Fruit fly (Drosophila melanogaster) whole organism, embryonic: Measurements from ENCODE around the gene Srg3.

Source experiments
- Antp ChIP-seq: fragments of 200-800 bp; sonication (Bioruptor generic); optimal IDR thresholded peaks from 3 replicates; lab custom pipeline; 2016; ENCODE audit warnings: missing biosample characterization, missing genetic modification characterization
- C15 ChIP-seq: fragments of 200-800 bp; sonication (Bioruptor generic); IDR thresholded peaks from 3 replicates; pipeline ENCODE4 v1.3.6; 2022; ENCODE audit warnings: missing biosample characterization, missing genetic modification characterization
- CG11456 ChIP-seq: fragments of 200-800 bp; sonication (Bioruptor generic); IDR thresholded peaks from 3 replicates; pipeline ENCODE4 v1.3.6; 2022; ENCODE audit warnings: missing biosample characterization, missing genetic modification characterization
- CG11504 ChIP-seq: fragments of 200-800 bp; sonication (Bioruptor generic); optimal IDR thresholded peaks from 3 replicates; lab custom pipeline; 2019; ENCODE audit warnings: missing biosample characterization, mild to moderate bottlenecking, missing genetic modification characterization, moderate library complexity
- CG1233 ChIP-seq: fragments of 200-800 bp; sonication (Bioruptor generic); optimal IDR thresholded peaks from 4 replicates; lab custom pipeline; 2018; ENCODE audit warnings: missing biosample characterization, mild to moderate bottlenecking, missing genetic modification characterization
- CG12769 ChIP-seq: fragments of 200-800 bp; sonication (Bioruptor generic); optimal IDR thresholded peaks from 2 replicates; lab custom pipeline; 2019; ENCODE audit warnings: missing biosample characterization, mild to moderate bottlenecking, missing genetic modification characterization, moderate library complexity
- CG14860 ChIP-seq: fragments of 200-800 bp; sonication (Bioruptor generic); IDR thresholded peaks from 3 replicates; pipeline ENCODE4 v1.3.6; 2022; ENCODE audit warnings: missing biosample characterization, missing genetic modification characterization; ENCODE audit not compliant: partially characterized antibody
- CG14965 ChIP-seq: fragments of 200-800 bp; sonication (Bioruptor generic); optimal IDR thresholded peaks from 2 replicates; lab custom pipeline; 2016; ENCODE audit warnings: missing biosample characterization, missing genetic modification characterization, borderline replicate concordance
- CG1529 ChIP-seq: fragments of 200-800 bp; sonication (Bioruptor generic); optimal IDR thresholded peaks from 3 replicates; lab custom pipeline; 2018; ENCODE audit warnings: missing biosample characterization, missing genetic modification characterization
- CG16815 ChIP-seq: fragments of 200-800 bp; sonication (Bioruptor generic); optimal IDR thresholded peaks from 3 replicates; lab custom pipeline; 2017; ENCODE audit warnings: missing biosample characterization, mild to moderate bottlenecking, missing genetic modification characterization
- CG17385 ChIP-seq: fragments of 200-800 bp; sonication (Bioruptor generic); optimal IDR thresholded peaks from 3 replicates; lab custom pipeline; 2018; ENCODE audit warnings: missing biosample characterization, mild to moderate bottlenecking, missing genetic modification characterization
- CG17829 ChIP-seq: fragments of 200-800 bp; optimal IDR thresholded peaks from 2 replicates; lab custom pipeline; 2019; ENCODE audit warnings: missing biosample characterization, mild to moderate bottlenecking, missing genetic modification characterization, moderate library complexity
- CG34224 ChIP-seq: fragments of 200-800 bp; sonication (Bioruptor generic); IDR thresholded peaks from 3 replicates; pipeline ENCODE4 v1.3.6; 2022; ENCODE audit warnings: missing biosample characterization, missing genetic modification characterization; ENCODE audit not compliant: partially characterized antibody
- CG9609 ChIP-seq: fragments of 200-800 bp; sonication (Bioruptor generic); optimal IDR thresholded peaks from 3 replicates; lab custom pipeline; 2016; ENCODE audit warnings: missing biosample characterization, missing genetic modification characterization
- CHES-1-like ChIP-seq: fragments of 200-800 bp; sonication (Bioruptor generic); optimal IDR thresholded peaks from 2 replicates; lab custom pipeline; 2016; ENCODE audit warnings: missing biosample characterization, missing genetic modification characterization
- CTCF ChIP-seq: fragments of 200-800 bp; sonication (Bioruptor generic); optimal IDR thresholded peaks from 2 replicates; lab custom pipeline; 2017; ENCODE audit warnings: missing biosample characterization, mild to moderate bottlenecking, missing genetic modification characterization, moderate library complexity
- CrebB ChIP-seq: fragments of 200-800 bp; sonication (Bioruptor generic); optimal IDR thresholded peaks from 3 replicates; lab custom pipeline; 2018; ENCODE audit warnings: missing biosample characterization, mild to moderate bottlenecking, missing genetic modification characterization
- Lim3 ChIP-seq: fragments of 200-800 bp; sonication (Bioruptor generic); IDR thresholded peaks from 2 replicates; pipeline ENCODE4 v1.3.6; 2022; ENCODE audit warnings: missing biosample characterization, missing genetic modification characterization
- MESR4 ChIP-seq: fragments of 200-800 bp; sonication (Bioruptor generic); optimal IDR thresholded peaks from 2 replicates; lab custom pipeline; 2018; ENCODE audit warnings: missing biosample characterization, mild to moderate bottlenecking, missing genetic modification characterization, moderate library complexity
- Med ChIP-seq: fragments of 200-800 bp; sonication (Bioruptor generic); peaks from one replicate; lab custom pipeline; 2016; ENCODE audit warnings: missing biosample characterization, missing genetic modification characterization, mild to moderate bottlenecking, inconsistent platforms, moderate library complexity
- NC2α ChIP-seq: fragments of 200-800 bp; sonication (Bioruptor generic); optimal IDR thresholded peaks from 2 replicates; lab custom pipeline; 2016; ENCODE audit warnings: missing biosample characterization, missing genetic modification characterization
- Oaz ChIP-seq: fragments of 200-800 bp; sonication (Bioruptor generic); IDR thresholded peaks from 2 replicates; pipeline ENCODE4 v1.3.6; 2022; ENCODE audit warnings: missing biosample characterization, missing genetic modification characterization
- Oli ChIP-seq: fragments of 200-800 bp; sonication (Bioruptor generic); optimal IDR thresholded peaks from 2 replicates; lab custom pipeline; 2018; ENCODE audit warnings: missing biosample characterization, mild to moderate bottlenecking, missing genetic modification characterization, moderate library complexity
- Rx ChIP-seq: fragments of 200-800 bp; sonication (Bioruptor generic); IDR thresholded peaks from 2 replicates; pipeline ENCODE4 v1.3.6; 2022; ENCODE audit warnings: missing biosample characterization, missing genetic modification characterization
- Six4 ChIP-seq: fragments of 200-800 bp; sonication (Bioruptor generic); optimal IDR thresholded peaks from 2 replicates; lab custom pipeline; 2016; ENCODE audit warnings: missing biosample characterization, missing genetic modification characterization
- Sox102F ChIP-seq: fragments of 200-800 bp; sonication (Bioruptor generic); optimal IDR thresholded peaks from 2 replicates; lab custom pipeline; 2018; ENCODE audit warnings: missing biosample characterization, mild to moderate bottlenecking, missing genetic modification characterization, moderate library complexity
- TFAM ChIP-seq: fragments of 200-800 bp; sonication (Bioruptor generic); optimal IDR thresholded peaks from 2 replicates; lab custom pipeline; 2017; ENCODE audit warnings: missing biosample characterization, missing genetic modification characterization, inconsistent platforms
- ara ChIP-seq: fragments of 200-800 bp; sonication (Bioruptor generic); IDR thresholded peaks from 2 replicates; pipeline ENCODE4 v1.3.6; 2022; ENCODE audit warnings: missing biosample characterization, missing genetic modification characterization
- bcd ChIP-seq: fragments of 200-800 bp; sonication (Bioruptor generic); optimal IDR thresholded peaks from 2 replicates; lab custom pipeline; 2017; ENCODE audit warnings: missing biosample characterization, mild to moderate bottlenecking, missing genetic modification characterization
- bigmax ChIP-seq: fragments of 200-800 bp; sonication (Bioruptor generic); optimal IDR thresholded peaks from 2 replicates; lab custom pipeline; 2018; ENCODE audit warnings: missing biosample characterization, mild to moderate bottlenecking, missing genetic modification characterization
- ci ChIP-seq: fragments of 200-800 bp; sonication (Bioruptor generic); IDR thresholded peaks from 3 replicates; pipeline ENCODE4 v1.3.6; 2022; ENCODE audit warnings: missing biosample characterization, missing genetic modification characterization
- croc ChIP-seq: fragments of 200-800 bp; sonication (Bioruptor generic); conservative IDR thresholded peaks from 3 replicates; pipeline ENCODE4 v1.3.6; 2022; ENCODE audit warnings: missing biosample characterization, missing genetic modification characterization
- crol ChIP-seq: fragments of 200-800 bp; sonication (Bioruptor generic); IDR thresholded peaks from 2 replicates; pipeline ENCODE4 v1.3.6; 2022; ENCODE audit warnings: missing biosample characterization, missing genetic modification characterization
- exex ChIP-seq: fragments of 200-800 bp; sonication (Bioruptor generic); optimal IDR thresholded peaks from 4 replicates; lab custom pipeline; 2018; ENCODE audit warnings: missing biosample characterization, mild to moderate bottlenecking, missing genetic modification characterization, moderate library complexity
- grn ChIP-seq: fragments of 200-800 bp; sonication (Bioruptor generic); optimal IDR thresholded peaks from 3 replicates; lab custom pipeline; 2017; ENCODE audit warnings: missing biosample characterization, missing genetic modification characterization
- insv ChIP-seq, 2 experiments: fragments of 200-800 bp; sonication (Bioruptor generic); optimal IDR thresholded peaks; 3 replicates each; lab custom pipeline; 2016 to 2018; ENCODE audit warnings: missing biosample characterization in 2 of 2, missing genetic modification characterization in 2 of 2
- kah ChIP-seq: fragments of 200-800 bp; sonication (Bioruptor generic); optimal IDR thresholded peaks from 2 replicates; lab custom pipeline; 2018; ENCODE audit warnings: missing biosample characterization, mild to moderate bottlenecking, missing genetic modification characterization
- pita ChIP-seq: fragments of 200-800 bp; sonication (Bioruptor generic); optimal IDR thresholded peaks from 2 replicates; lab custom pipeline; 2017; ENCODE audit warnings: missing biosample characterization, mild to moderate bottlenecking, missing genetic modification characterization
- sim ChIP-seq: fragments of 200-800 bp; sonication (Bioruptor generic); IDR thresholded peaks from 2 replicates; pipeline ENCODE4 v1.3.6; 2022; ENCODE audit warnings: missing biosample characterization, missing genetic modification characterization
- sr ChIP-seq: fragments of 200-800 bp; sonication (Bioruptor generic); IDR thresholded peaks from 3 replicates; pipeline ENCODE4 v1.3.6; 2022; ENCODE audit warnings: missing biosample characterization, missing genetic modification characterization
- tgo ChIP-seq: fragments of 200-800 bp; sonication (Bioruptor generic); IDR thresholded peaks from 3 replicates; pipeline ENCODE4 v1.3.6; 2022; ENCODE audit warnings: missing biosample characterization, missing genetic modification characterization
- trh ChIP-seq: fragments of 200-800 bp; sonication (Bioruptor generic); optimal IDR thresholded peaks from 2 replicates; lab custom pipeline; 2016; ENCODE audit warnings: missing biosample characterization, missing genetic modification characterization
- ttk ChIP-seq: fragments of 200-800 bp; sonication (Bioruptor generic); IDR thresholded peaks from 2 replicates; pipeline ENCODE4 v2.1.2; 2022; ENCODE audit warnings: missing biosample characterization, missing genetic modification characterization
- vfl ChIP-seq: fragments of 200-800 bp; sonication (Bioruptor generic); optimal IDR thresholded peaks from 2 replicates; lab custom pipeline; 2016; ENCODE audit warnings: missing biosample characterization, missing genetic modification characterization
- wek ChIP-seq: fragments of 200-800 bp; sonication (Bioruptor generic); optimal IDR thresholded peaks from 3 replicates; lab custom pipeline; 2018; ENCODE audit warnings: missing biosample characterization, mild to moderate bottlenecking, missing genetic modification characterization, moderate library complexity

Gene Srg3

DNA sequence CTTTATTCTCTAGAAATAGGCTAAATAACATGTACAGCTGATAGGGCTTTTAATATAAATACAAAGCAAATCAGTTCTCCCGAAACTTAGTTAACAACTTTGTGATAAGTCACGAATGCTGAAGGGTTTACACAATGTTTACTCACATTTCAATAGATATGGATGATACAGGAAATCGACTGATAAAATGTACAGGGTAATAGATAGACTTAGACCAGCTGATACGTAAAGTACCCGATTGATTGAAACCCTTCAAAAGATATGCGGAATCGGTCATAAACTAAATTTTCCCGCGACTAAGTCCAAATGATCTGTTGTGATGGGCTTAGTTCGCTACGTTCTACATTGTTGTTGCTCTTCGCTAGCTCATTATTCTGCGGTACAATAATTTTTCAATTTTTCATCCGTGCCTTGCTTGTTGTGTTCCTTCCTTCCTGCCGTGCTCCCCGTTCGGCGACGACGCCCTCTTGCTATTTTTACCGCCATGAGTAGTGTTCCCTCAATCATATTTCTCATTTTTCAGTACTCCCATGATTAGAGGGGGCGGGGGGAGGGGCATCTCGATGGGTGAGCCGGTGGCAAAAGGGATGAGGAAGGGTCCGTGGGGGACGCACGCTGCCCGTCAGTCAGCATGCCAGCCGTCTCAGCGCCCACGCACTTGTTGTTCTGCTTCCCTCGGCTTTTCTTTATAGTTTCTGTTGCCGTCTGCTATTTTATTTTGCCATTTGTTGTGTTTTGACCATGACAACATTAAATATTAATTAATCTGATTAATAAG, 10.0 kb upstream of the Srg3 start (continued):
- TF ChIP-seq TFAM (no peak), insv (GFP tag; optimal IDR thresholded peaks at IDR 0.05; lab: Kevin White, UChicago) (no peak), pita (no peak), CTCF (no peak), CG14965 (GFP tag; lab: Kevin White, UChicago) (no peak), Rx (no peak), C15 (GFP tag; lab: Robert Waterston, UW) (no peak), Sox102F (GFP tag; lab: Kevin White, UChicago) (no peak), Oli (no peak), crol (GFP tag; lab: Robert Waterston, UW) (peak; percentile 97), Six4 (no peak), wek (no peak), CG11456 (GFP tag; lab: Robert Waterston, UW) (peak; percentile 47; the same call in 1 of the 3 replicates), MESR4 (GFP tag; lab: Kevin White, UChicago) (no peak), CrebB (tag; lab: Kevin White, UChicago) (no peak), CHES-1-like (GFP tag; lab: Kevin White, UChicago) (no peak), Antp (GFP tag; lab: Kevin White, UChicago) (no peak), exex (tag; lab: Kevin White, UChicago) (peak; percentile 40), CG17385 (GFP tag; lab: Kevin White, UChicago) (no peak), Med (peak; percentile 71), croc (no peak), grn (GFP tag; lab: Kevin White, UChicago) (peak; percentile 72), Lim3 (GFP tag; lab: Robert Waterston, UW) (no peak), CG17829 (tag; lab: Kevin White, UChicago) (no peak), trh (GFP tag; lab: Kevin White, UChicago) (no peak), Oaz (no peak), ara (GFP tag; lab: Robert Waterston, UW) (no peak), CG9609 (no peak), sr (peak; percentile 98), CG14860 (no peak), tgo (GFP tag; lab: Robert Waterston, UW) (no peak), kah (GFP tag; lab: Kevin White, UChicago) (peak; percentile 64), vfl (no peak), CG1233 (GFP tag; lab: Kevin White, UChicago) (no peak), sim (no peak), CG11504 (tag; lab: Kevin White, UChicago) (no peak), CG12769 (peak; percentile 98), ttk (no peak), bcd (GFP tag; lab: Kevin White, UChicago) (no peak), CG1529 (GFP tag; lab: Kevin White, UChicago) (no peak), NC2α (GFP tag; lab: Kevin White, UChicago) (no peak), ci (GFP tag; lab: Robert Waterston, UW) (0 out of 3 replicates have a peak, but pooled peaks have one; percentile 33), CG34224 (GFP tag; lab: Robert Waterston, UW) (no peak), CG16815 (GFP tag; lab: Kevin White, UChicago) (no peak), bigmax (no peak)
